Worm (Caenorhabditis elegans): ENCODE measurements around the gene pelo-1.
A peak's percentile ranks its signal among the peaks of the same experiment; 100 is the strongest.

The pelo-1 gene

ce11 chrIII:4236178-4236577 is 32.2 kb upstream of the pelo-1 start:
- TF ChIP-seq aly-2 (tag; optimal IDR thresholded peaks at IDR 0.05) (no peak), lin-13 (GFP tag; optimal IDR thresholded peaks at IDR 0.05) (peak; percentile 95), sma-9 (GFP tag; optimal IDR thresholded peaks at IDR 0.05) (peak; percentile 79), sma-9 (tag; optimal IDR thresholded peaks at IDR 0.05) (no peak), unc-55 (GFP tag; optimal IDR thresholded peaks at IDR 0.05) (no peak), alr-1 (tag; optimal IDR thresholded peaks at IDR 0.05) (no peak), C34F6.9 (tag; optimal IDR thresholded peaks at IDR 0.05) (peak; percentile 35), nhr-21 (tag; optimal IDR thresholded peaks at IDR 0.05) (peak; percentile 26), lsy-2 (tag; optimal IDR thresholded peaks at IDR 0.05) (peak in 1 of 2 experiments; percentile 37), fos-1 (tag; optimal IDR thresholded peaks at IDR 0.05) (no peak), mab-5 (tag; optimal IDR thresholded peaks at IDR 0.05) (no peak), peb-1 (tag; optimal IDR thresholded peaks at IDR 0.05) (no peak), lin-11 (tag; optimal IDR thresholded peaks at IDR 0.05) (no peak), R02D3.7 (tag; optimal IDR thresholded peaks at IDR 0.05) (no peak), ceh-82 (tag; optimal IDR thresholded peaks at IDR 0.05) (no peak), nhr-129 (tag; optimal IDR thresholded peaks at IDR 0.05) (peak; percentile 34), ceh-16 (tag; optimal IDR thresholded peaks at IDR 0.05) (no peak), crh-2 (tag; optimal IDR thresholded peaks at IDR 0.05) (no peak), blmp-1 (tag; optimal IDR thresholded peaks at IDR 0.05; ENCODE audit: insufficient read depth) (peak; percentile 68), sma-3 (GFP tag; optimal IDR thresholded peaks at IDR 0.05) (peak; percentile 35), nhr-23 (tag; optimal IDR thresholded peaks at IDR 0.05) (no peak), nhr-25 (tag; optimal IDR thresholded peaks at IDR 0.05) (peak; percentile 40), Y55F3AM.14 (GFP tag; optimal IDR thresholded peaks at IDR 0.05) (no peak), unc-62 (GFP tag; optimal IDR thresholded peaks at IDR 0.05) (no peak), ama-1 (optimal IDR thresholded peaks at IDR 0.05) (no peak), sem-4 (tag; optimal IDR thresholded peaks at IDR 0.05) (peak; percentile 24), egl-27 (tag; optimal IDR thresholded peaks at IDR 0.05) (peak; percentile 1), ztf-11 (tag; optimal IDR thresholded peaks at IDR 0.05) (no peak), F13H6.1 (tag; optimal IDR thresholded peaks at IDR 0.05) (peak; percentile 12), mdl-1 (tag; optimal IDR thresholded peaks at IDR 0.05) (no peak), nhr-10 (tag; optimal IDR thresholded peaks at IDR 0.05) (no peak)

- no peak for TF ChIP-seq nhr-129 (tag; optimal IDR thresholded peaks at IDR 0.05)
- TF ChIP-seq sma-3 (GFP tag; optimal IDR thresholded peaks at IDR 0.05): no peak
Observed at ce11 chrIII:4234642-4235295, 30.7 kb upstream of the pelo-1 start.

- TF ChIP-seq sma-9 (GFP tag; optimal IDR thresholded peaks at IDR 0.05) (no peak), sma-9 (tag; optimal IDR thresholded peaks at IDR 0.05) (no peak), lsy-2 (tag; optimal IDR thresholded peaks at IDR 0.05) (no peak), ZK546.5 (tag; optimal IDR thresholded peaks at IDR 0.05) (no peak), nhr-77 (tag; optimal IDR thresholded peaks at IDR 0.05) (no peak)
Observed at ce11 chrIII:4232811-4233269, 28.8 kb upstream of the pelo-1 start, which contains the start of gene nhr-20. Gene nhr-20, minus strand, starts transcription at chrIII:4233219.

- no peak for TF ChIP-seq ceh-16 (tag; optimal IDR thresholded peaks at IDR 0.05)
Observed at ce11 chrIII:4231372-4231771, 27.4 kb upstream of the pelo-1 start.

- TF ChIP-seq nhr-77 (tag; optimal IDR thresholded peaks at IDR 0.05) (no peak), crh-2 (tag; optimal IDR thresholded peaks at IDR 0.05) (no peak), mbf-1 (tag; optimal IDR thresholded peaks at IDR 0.05) (no peak), elt-3 (tag; optimal IDR thresholded peaks at IDR 0.05) (no peak), elt-1 (tag; optimal IDR thresholded peaks at IDR 0.05) (no peak), egl-27 (tag; optimal IDR thresholded peaks at IDR 0.05) (no peak), sma-9 (GFP tag; optimal IDR thresholded peaks at IDR 0.05) (no peak), sma-9 (tag; optimal IDR thresholded peaks at IDR 0.05) (no peak), aly-2 (tag; optimal IDR thresholded peaks at IDR 0.05) (no peak), F13H6.1 (tag; optimal IDR thresholded peaks at IDR 0.05) (no peak), R02D3.7 (tag; optimal IDR thresholded peaks at IDR 0.05) (no peak), lsy-2 (tag; optimal IDR thresholded peaks at IDR 0.05) (no peak), unc-55 (GFP tag; optimal IDR thresholded peaks at IDR 0.05) (no peak), sem-4 (tag; optimal IDR thresholded peaks at IDR 0.05) (no peak), alr-1 (tag; optimal IDR thresholded peaks at IDR 0.05) (no peak), unc-39 (tag; optimal IDR thresholded peaks at IDR 0.05) (no peak), gmeb-1 (tag; optimal IDR thresholded peaks at IDR 0.05) (no peak), nhr-23 (tag; optimal IDR thresholded peaks at IDR 0.05) (no peak)
Observed at ce11 chrIII:4230092-4230491, 26.1 kb upstream of the pelo-1 start.

Measured in whole organism, L2 larva.